Worm (Caenorhabditis elegans) whole organism, early embryonic: ENCODE results near the gene rrf-3.

Source experiments
- B0310.2 ChIP-seq: sonication (generic microtip); optimal IDR thresholded peaks from 2 replicates; lab custom pipeline; 2016; ENCODE audit warnings: mild to moderate bottlenecking, missing genetic modification characterization, missing compliant biosample characterization
- F13C5.2 ChIP-seq: sonication (generic microtip); optimal IDR thresholded peaks from 2 replicates; lab custom pipeline; 2017; ENCODE audit warnings: mild to moderate bottlenecking, missing genetic modification characterization, inconsistent platforms, missing compliant biosample characterization
- aly-1 ChIP-seq: sonication (generic microtip); optimal IDR thresholded peaks from 2 replicates; lab custom pipeline; 2016; ENCODE audit warnings: missing genetic modification characterization, missing compliant biosample characterization
- ama-1 ChIP-seq: fragments of 150-350 bp; optimal IDR thresholded peaks from 2 replicates; lab custom pipeline; 2014
- ceh-13 ChIP-seq: fragments of 200-800 bp; sonication (Bioruptor generic); optimal IDR thresholded peaks from 2 replicates; lab custom pipeline; 2018; ENCODE audit warnings: mild to moderate bottlenecking, missing genetic modification characterization, missing compliant biosample characterization
- ceh-36 ChIP-seq: sonication (generic microtip); optimal IDR thresholded peaks from 2 replicates; lab custom pipeline; 2016; ENCODE audit warnings: missing genetic modification characterization, inconsistent platforms, missing compliant biosample characterization
- ets-7 ChIP-seq: sonication (generic microtip); optimal IDR thresholded peaks from 2 replicates; lab custom pipeline; 2016; ENCODE audit warnings: missing genotype, missing genetic modification characterization, missing compliant biosample characterization
- flt-1 ChIP-seq: fragments of 200-800 bp; sonication (Bioruptor generic); IDR thresholded peaks from 2 replicates; pipeline ENCODE4 v1.3.6; 2022; ENCODE audit warnings: missing genetic modification characterization, missing compliant biosample characterization
- hmbx-1 ChIP-seq: sonication (generic microtip); optimal IDR thresholded peaks from 2 replicates; lab custom pipeline; 2016; ENCODE audit warnings: mild to moderate bottlenecking, missing genetic modification characterization, missing compliant biosample characterization
- hmg-4 ChIP-seq: fragments of 200-800 bp; sonication (Bioruptor generic); optimal IDR thresholded peaks from 2 replicates; lab custom pipeline; 2018; ENCODE audit warnings: mild to moderate bottlenecking, missing genetic modification characterization, missing compliant biosample characterization
- hnd-1 ChIP-seq: sonication (generic microtip); optimal IDR thresholded peaks from 2 replicates; lab custom pipeline; 2016; ENCODE audit warnings: missing genetic modification characterization, missing compliant biosample characterization
- pes-1 ChIP-seq: fragments of 200-800 bp; sonication (Bioruptor generic); IDR thresholded peaks from 2 replicates; pipeline ENCODE4 v1.3.6; 2022; ENCODE audit warnings: missing genetic modification reagents, missing genetic modification characterization, missing compliant biosample characterization
- scrt-1 ChIP-seq: fragments of 200-800 bp; sonication (Bioruptor generic); IDR thresholded peaks from 2 replicates; pipeline ENCODE4 v1.3.6; 2022; ENCODE audit warnings: missing genetic modification characterization, missing compliant biosample characterization
- sea-1 ChIP-seq: fragments of 200-800 bp; sonication (Bioruptor generic); conservative IDR thresholded peaks from 2 replicates; pipeline ENCODE4 v1.3.6; 2022; ENCODE audit warnings: missing genetic modification characterization, missing compliant biosample characterization
- tbx-11 ChIP-seq: fragments of 200-800 bp; sonication (Bioruptor generic); IDR thresholded peaks from 2 replicates; pipeline ENCODE4 v1.3.6; 2022; ENCODE audit warnings: missing genetic modification characterization, missing compliant biosample characterization
- tbx-37 ChIP-seq: fragments of 200-800 bp; sonication (Bioruptor generic); conservative IDR thresholded peaks from 2 replicates; pipeline ENCODE4 v1.3.6; 2022; ENCODE audit warnings: missing genetic modification reagents, missing genetic modification characterization, missing compliant biosample characterization
- tra-4 ChIP-seq: sonication (generic microtip); optimal IDR thresholded peaks from 2 replicates; lab custom pipeline; 2017; ENCODE audit warnings: missing genetic modification characterization, missing compliant biosample characterization

Gene rrf-3

ce11 chrII:8162120-8162648, at the start of gene rrf-3, which contains the start of gene emb-27:
Gene rrf-3, plus strand, starts transcription at chrII:8162465.
Gene emb-27, minus strand, starts transcription at chrII:8162170.
- TF ChIP-seq aly-1 (tag; lab: Kevin White, UChicago) (no peak), tbx-37 (GFP tag; lab: Robert Waterston, UW) (no peak), sea-1 (GFP tag; lab: Robert Waterston, UW) (no peak), pes-1 (GFP tag; lab: Robert Waterston, UW) (no peak), hmbx-1 (no peak)

- TF ChIP-seq aly-1 (tag; lab: Kevin White, UChicago), result no peak
Observed at ce11 chrII:8116159-8116558, 46.1 kb upstream of the rrf-3 start, which contains the start of gene unc-105. Gene unc-105, plus strand, starts transcription at chrII:8116459.

DNA sequence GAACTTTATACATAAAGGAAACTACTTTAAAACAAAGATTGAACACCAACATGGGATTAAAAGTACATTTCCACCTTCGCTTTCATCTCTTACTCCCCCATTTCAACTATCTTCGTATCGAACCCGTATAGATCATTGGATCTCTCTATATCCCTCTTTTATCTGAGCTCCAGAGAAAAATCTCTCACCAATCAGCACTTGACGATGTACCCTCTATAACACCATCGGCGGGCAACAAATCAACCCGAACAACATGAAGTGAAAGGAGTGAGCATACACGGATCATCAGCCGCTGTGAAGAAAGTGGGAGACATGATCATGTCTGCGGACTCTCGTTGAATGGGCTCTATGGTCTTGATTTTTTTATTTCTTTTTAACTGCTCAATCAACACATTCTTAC, 44.8 kb upstream of the rrf-3 start:
- TF ChIP-seq ets-7 (tag; lab: Kevin White, UChicago) (no peak), hmbx-1 (no peak), B0310.2 (tag; lab: Kevin White, UChicago) (no peak), pes-1 (GFP tag; lab: Robert Waterston, UW) (no peak), flt-1 (GFP tag; lab: Robert Waterston, UW) (no peak), sea-1 (GFP tag; lab: Robert Waterston, UW) (no peak), tbx-37 (GFP tag; lab: Robert Waterston, UW) (no peak), ama-1 (lab: Kevin White, UChicago) (no peak), tbx-11 (GFP tag; lab: Robert Waterston, UW) (no peak), aly-1 (tag; lab: Kevin White, UChicago) (no peak), F13C5.2 (no peak), ceh-36 (tag; lab: Kevin White, UChicago) (no peak), hnd-1 (tag; lab: Kevin White, UChicago) (no peak)

DNA sequence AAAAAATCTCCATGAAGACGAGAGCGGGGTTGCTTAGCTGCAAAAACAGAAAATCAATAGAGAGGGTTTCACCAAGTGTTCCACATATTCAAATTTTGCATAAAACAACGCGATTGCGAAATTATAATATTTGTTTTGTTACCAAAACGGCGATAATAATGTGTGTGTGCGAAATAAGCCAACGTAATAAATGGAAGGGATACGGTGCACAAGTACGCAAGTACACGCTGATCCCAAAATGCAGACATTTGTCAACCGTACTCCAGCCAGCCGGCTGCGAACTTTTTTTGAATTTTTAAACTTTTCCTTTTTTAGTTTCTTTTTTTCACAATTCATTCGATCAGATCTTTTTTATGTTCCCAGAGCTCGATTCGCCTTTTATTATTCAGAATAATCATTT, 37.4 kb upstream of the rrf-3 start, which contains the start of gene ire-1:
Gene ire-1 (minus strand): TSS at position 44 of the 400 bp plus-strand sequence.
- no peak for TF ChIP-seq ets-7 (tag; lab: Kevin White, UChicago)
- TF ChIP-seq pes-1 (GFP tag; lab: Robert Waterston, UW), result no peak
- TF ChIP-seq aly-1 (tag; lab: Kevin White, UChicago), result no peak
- TF ChIP-seq hmg-4, result no peak
- no peak for TF ChIP-seq ceh-13
- no peak for TF ChIP-seq ama-1 (lab: Kevin White, UChicago)
- no peak for TF ChIP-seq sea-1 (GFP tag; lab: Robert Waterston, UW)
- TF ChIP-seq scrt-1 (GFP tag; lab: Robert Waterston, UW), result no peak

DNA sequence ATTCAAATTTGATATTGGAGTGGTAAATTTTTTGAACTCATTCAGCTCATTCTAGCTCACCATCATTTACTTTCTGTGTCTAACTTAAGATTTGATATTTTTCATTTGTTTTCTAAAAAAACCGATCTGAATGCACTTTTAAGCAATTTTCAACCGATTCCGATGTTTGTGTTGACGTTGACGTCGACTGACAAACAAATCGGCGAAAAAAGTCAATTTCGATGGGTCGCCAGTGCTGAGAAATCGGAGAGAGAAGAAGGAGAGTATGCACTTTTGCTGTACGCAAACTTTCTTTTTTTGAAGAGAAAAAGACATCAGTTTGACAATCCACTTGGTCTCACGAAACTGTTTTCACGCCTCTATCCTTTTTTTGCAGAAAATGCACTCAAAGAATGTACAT, 36.8 kb upstream of the rrf-3 start:
- no peak for TF ChIP-seq B0310.2 (tag; lab: Kevin White, UChicago)
- no peak for TF ChIP-seq tbx-37 (GFP tag; lab: Robert Waterston, UW)
- no peak for TF ChIP-seq ets-7 (tag; lab: Kevin White, UChicago)
- no peak for TF ChIP-seq ceh-36 (tag; lab: Kevin White, UChicago)
- no peak for TF ChIP-seq tbx-11 (GFP tag; lab: Robert Waterston, UW)
- no peak for TF ChIP-seq hmg-4
- no peak for TF ChIP-seq ama-1 (lab: Kevin White, UChicago)
- no peak for TF ChIP-seq F13C5.2
- no peak for TF ChIP-seq pes-1 (GFP tag; lab: Robert Waterston, UW)
- no peak for TF ChIP-seq ceh-13
- no peak for TF ChIP-seq scrt-1 (GFP tag; lab: Robert Waterston, UW)
- TF ChIP-seq hmbx-1, result no peak
- TF ChIP-seq flt-1 (GFP tag; lab: Robert Waterston, UW), result no peak
- no peak for TF ChIP-seq tra-4 (tag; lab: Kevin White, UChicago)
- no peak for TF ChIP-seq aly-1 (tag; lab: Kevin White, UChicago)
- no peak for TF ChIP-seq sea-1 (GFP tag; lab: Robert Waterston, UW)
- no peak for TF ChIP-seq hnd-1 (tag; lab: Kevin White, UChicago)

ce11 chrII:8126132-8126531, 36.1 kb upstream of the rrf-3 start:
- TF ChIP-seq tbx-11 (GFP tag; lab: Robert Waterston, UW), result no peak
- peak; percentile 41; the same call in 1 of the 2 replicates for TF ChIP-seq pes-1 (GFP tag; lab: Robert Waterston, UW)
- no peak for TF ChIP-seq flt-1 (GFP tag; lab: Robert Waterston, UW)
- TF ChIP-seq hmg-4, result peak; percentile 21

ce11 chrII:8126617-8127016, 35.6 kb upstream of the rrf-3 start:
- TF ChIP-seq tbx-37 (GFP tag; lab: Robert Waterston, UW), result no peak

ce11 chrII:8127290-8127689, 35.0 kb upstream of the rrf-3 start:
- TF ChIP-seq ceh-36 (tag; lab: Kevin White, UChicago) (no peak), F13C5.2 (no peak), pes-1 (GFP tag; lab: Robert Waterston, UW) (no peak), aly-1 (tag; lab: Kevin White, UChicago) (no peak), ama-1 (lab: Kevin White, UChicago) (no peak), hmg-4 (no peak), B0310.2 (tag; lab: Kevin White, UChicago) (no peak), tra-4 (tag; lab: Kevin White, UChicago) (no peak), hnd-1 (tag; lab: Kevin White, UChicago) (no peak), ceh-13 (no peak), sea-1 (GFP tag; lab: Robert Waterston, UW) (no peak)
